Fruit fly (Drosophila melanogaster) whole organism, embryonic: ENCODE measurements around the gene Fic.

Experiments
- Abd-B ChIP-seq: fragments of 200-800 bp; sonication (Bioruptor generic); optimal IDR thresholded peaks from 2 replicates; lab custom pipeline; 2018; ENCODE audit warnings: missing biosample characterization, mild to moderate bottlenecking, missing genetic modification characterization, moderate library complexity
- B-H2 ChIP-seq: fragments of 200-800 bp; sonication (Bioruptor generic); optimal IDR thresholded peaks from 2 replicates; lab custom pipeline; 2018; ENCODE audit warnings: missing biosample characterization, mild to moderate bottlenecking, missing genetic modification characterization
- BEAF-32 ChIP-seq: fragments of 200-800 bp; sonication (Bioruptor generic); optimal IDR thresholded peaks from 3 replicates; lab custom pipeline; 2017; ENCODE audit warnings: missing biosample characterization, missing genetic modification characterization, mild to moderate bottlenecking, moderate library complexity, missing genetic modification reagents
- Bgb ChIP-seq: fragments of 200-800 bp; sonication (Bioruptor generic); IDR thresholded peaks from 2 replicates; pipeline ENCODE4 v1.3.6; 2022; ENCODE audit warnings: missing biosample characterization, missing genetic modification characterization; ENCODE audit not compliant: partially characterized antibody
- C15 ChIP-seq: fragments of 200-800 bp; sonication (Bioruptor generic); IDR thresholded peaks from 3 replicates; pipeline ENCODE4 v1.3.6; 2022; ENCODE audit warnings: missing biosample characterization, missing genetic modification characterization
- CG10321 ChIP-seq: fragments of 200-800 bp; sonication (Bioruptor generic); IDR thresholded peaks from 2 replicates; pipeline ENCODE4 v1.3.6; 2022; ENCODE audit warnings: missing biosample characterization, missing genetic modification characterization
- CG11696 ChIP-seq: fragments of 200-800 bp; sonication (Bioruptor generic); IDR thresholded peaks from 2 replicates; pipeline ENCODE4 v1.3.6; 2022; ENCODE audit warnings: missing biosample characterization, missing genetic modification characterization
- CG12071 ChIP-seq: fragments of 200-800 bp; sonication (Bioruptor generic); optimal IDR thresholded peaks from 3 replicates; lab custom pipeline; 2018; ENCODE audit warnings: missing biosample characterization, mild to moderate bottlenecking, missing genetic modification characterization
- CG12659 ChIP-seq: fragments of 200-800 bp; sonication (Bioruptor generic); optimal IDR thresholded peaks from 3 replicates; lab custom pipeline; 2017; ENCODE audit warnings: mild to moderate bottlenecking, missing biosample characterization, missing genetic modification reagents, missing genetic modification characterization
- CG14441 ChIP-seq: fragments of 200-800 bp; sonication (Bioruptor generic); IDR thresholded peaks from 2 replicates; pipeline ENCODE4 v1.3.6; 2022; ENCODE audit warnings: missing biosample characterization, missing genetic modification characterization
- CG14710 ChIP-seq: fragments of 200-800 bp; sonication (Bioruptor generic); optimal IDR thresholded peaks from 3 replicates; lab custom pipeline; 2019; ENCODE audit warnings: missing biosample characterization, mild to moderate bottlenecking, missing genetic modification characterization, moderate library complexity
- CG16779 ChIP-seq: fragments of 200-800 bp; sonication (Bioruptor generic); IDR thresholded peaks from 2 replicates; pipeline ENCODE4 v1.3.6; 2022; ENCODE audit warnings: missing biosample characterization, missing genetic modification characterization
- CG17186 ChIP-seq: fragments of 200-800 bp; sonication (Bioruptor generic); optimal IDR thresholded peaks from 3 replicates; lab custom pipeline; 2017; ENCODE audit warnings: missing biosample characterization, missing genetic modification reagents, missing genetic modification characterization
- CG1792 ChIP-seq: fragments of 200-800 bp; sonication (Bioruptor generic); optimal IDR thresholded peaks from 2 replicates; lab custom pipeline; 2016; ENCODE audit warnings: missing biosample characterization, missing genetic modification characterization
- CG2116 ChIP-seq: fragments of 200-800 bp; sonication (Bioruptor generic); optimal IDR thresholded peaks from 3 replicates; lab custom pipeline; 2018; ENCODE audit warnings: missing biosample characterization, mild to moderate bottlenecking, missing genetic modification characterization
- CG2889 ChIP-seq: fragments of 200-800 bp; sonication (Bioruptor generic); IDR thresholded peaks from 3 replicates; pipeline ENCODE4 v1.3.6; 2022; ENCODE audit warnings: missing biosample characterization, missing genetic modification characterization
- CG30431 ChIP-seq: fragments of 200-800 bp; sonication (Bioruptor generic); optimal IDR thresholded peaks from 2 replicates; lab custom pipeline; 2017; ENCODE audit warnings: missing biosample characterization, missing genetic modification characterization
- CG34376 ChIP-seq: fragments of 200-800 bp; sonication (Bioruptor generic); optimal IDR thresholded peaks from 2 replicates; lab custom pipeline; 2018; ENCODE audit warnings: missing biosample characterization, mild to moderate bottlenecking, missing genetic modification characterization
- CG34422 ChIP-seq: fragments of 200-800 bp; sonication (Bioruptor generic); IDR thresholded peaks from 3 replicates; pipeline ENCODE4 v1.3.6; 2022; ENCODE audit warnings: missing biosample characterization, missing genetic modification characterization
- CG4617 ChIP-seq: fragments of 200-800 bp; sonication (Bioruptor generic); optimal IDR thresholded peaks from 3 replicates; lab custom pipeline; 2016; ENCODE audit warnings: missing biosample characterization, missing genetic modification characterization, borderline replicate concordance
- CG5953 ChIP-seq: fragments of 200-800 bp; sonication (Bioruptor generic); IDR thresholded peaks from 2 replicates; pipeline ENCODE4 v1.3.6; 2022; ENCODE audit warnings: missing biosample characterization, missing genetic modification characterization
- CG8478 ChIP-seq: fragments of >200 bp; optimal IDR thresholded peaks from 2 replicates; lab custom pipeline; 2018
- CG8924 ChIP-seq: fragments of 200-800 bp; optimal IDR thresholded peaks from 3 replicates; lab custom pipeline; 2019; ENCODE audit warnings: missing biosample characterization, mild to moderate bottlenecking, missing genetic modification characterization, moderate library complexity
- CG9727 ChIP-seq: fragments of 200-800 bp; sonication (Bioruptor generic); optimal IDR thresholded peaks from 3 replicates; lab custom pipeline; 2017; ENCODE audit warnings: missing biosample characterization, mild to moderate bottlenecking, missing genetic modification characterization
- CTCF ChIP-seq: fragments of 200-800 bp; sonication (Bioruptor generic); optimal IDR thresholded peaks from 2 replicates; lab custom pipeline; 2017; ENCODE audit warnings: missing biosample characterization, mild to moderate bottlenecking, missing genetic modification characterization, moderate library complexity
- CoRest ChIP-seq: fragments of 200-800 bp; sonication (Bioruptor generic); optimal IDR thresholded peaks from 3 replicates; lab custom pipeline; 2018; ENCODE audit warnings: missing biosample characterization, mild to moderate bottlenecking, missing genetic modification characterization, moderate library complexity
- Dek ChIP-seq: fragments of 200-800 bp; sonication (Bioruptor generic); optimal IDR thresholded peaks from 3 replicates; lab custom pipeline; 2019; ENCODE audit warnings: missing biosample characterization, mild to moderate bottlenecking, missing genetic modification characterization, moderate library complexity
- Dp ChIP-seq: fragments of 200-800 bp; sonication (Bioruptor generic); optimal IDR thresholded peaks from 2 replicates; lab custom pipeline; 2018; ENCODE audit warnings: missing biosample characterization, mild to moderate bottlenecking, missing genetic modification characterization, moderate library complexity
- ERR ChIP-seq: fragments of 200-800 bp; sonication (Bioruptor generic); optimal IDR thresholded peaks from 2 replicates; lab custom pipeline; 2016; ENCODE audit warnings: missing biosample characterization, missing genetic modification characterization
- Eip74EF ChIP-seq, 2 experiments: fragments of 200-800 bp in 1 of 2; fragments of >200 bp in 1 of 2; sonication (Bioruptor generic) in 1 of 2; optimal IDR thresholded peaks; 2 replicates each; lab custom pipeline; 2017 to 2019; ENCODE audit warnings: missing biosample characterization in 2 of 2, missing genetic modification characterization in 2 of 2, mild to moderate bottlenecking in 1 of 2, moderate library complexity in 1 of 2
- Ets65A ChIP-seq: fragments of 200-800 bp; sonication (Bioruptor generic); peaks from one replicate; lab custom pipeline; 2016; ENCODE audit warnings: missing biosample characterization, missing genetic modification characterization
- Fer3 ChIP-seq: fragments of 200-800 bp; sonication (Bioruptor generic); optimal IDR thresholded peaks from 2 replicates; lab custom pipeline; 2018; ENCODE audit warnings: missing biosample characterization, mild to moderate bottlenecking, missing genetic modification characterization, moderate library complexity
- Hmx ChIP-seq: fragments of 200-800 bp; sonication (Bioruptor generic); optimal IDR thresholded peaks from 2 replicates; lab custom pipeline; 2016; ENCODE audit warnings: missing biosample characterization, missing genetic modification characterization
- NFAT ChIP-seq: fragments of 200-800 bp; sonication (Bioruptor generic); IDR thresholded peaks from 2 replicates; pipeline ENCODE4 v1.3.6; 2022; ENCODE audit warnings: missing biosample characterization, missing genetic modification characterization
- NfI ChIP-seq: fragments of 200-800 bp; sonication (Bioruptor generic); optimal IDR thresholded peaks from 3 replicates; lab custom pipeline; 2018; ENCODE audit warnings: missing biosample characterization, mild to moderate bottlenecking, missing genetic modification characterization, moderate library complexity
- Oaz ChIP-seq: fragments of 200-800 bp; sonication (Bioruptor generic); IDR thresholded peaks from 2 replicates; pipeline ENCODE4 v1.3.6; 2022; ENCODE audit warnings: missing biosample characterization, missing genetic modification characterization
- Stat92E ChIP-seq, 3 experiments: fragments of >200 bp in 2 of 3; fragments of 200-800 bp in 1 of 3; sonication (Bioruptor generic) in 1 of 3; optimal IDR thresholded peaks; 2 replicates each; lab custom pipeline; 2017 to 2019; ENCODE audit warnings: missing biosample characterization in 3 of 3, missing genetic modification characterization in 3 of 3, mild to moderate bottlenecking in 1 of 3, moderate library complexity in 1 of 3
- Vsx1 ChIP-seq: fragments of 200-800 bp; sonication (Bioruptor generic); optimal IDR thresholded peaks from 2 replicates; lab custom pipeline; 2017; ENCODE audit warnings: missing biosample characterization, mild to moderate bottlenecking, missing genetic modification characterization, missing genetic modification reagents
- btn ChIP-seq: fragments of 200-800 bp; sonication (Bioruptor generic); optimal IDR thresholded peaks from 2 replicates; lab custom pipeline; 2016; ENCODE audit warnings: missing biosample characterization, missing genetic modification characterization
- cas ChIP-seq: fragments of 200-800 bp; sonication (Bioruptor generic); IDR thresholded peaks from 2 replicates; pipeline ENCODE4 v1.3.6; 2022; ENCODE audit warnings: missing biosample characterization, missing genetic modification characterization
- chinmo ChIP-seq: fragments of 200-800 bp; sonication (Bioruptor generic); IDR thresholded peaks from 4 replicates; pipeline ENCODE4 v1.3.6; 2022; ENCODE audit warnings: missing biosample characterization, missing genetic modification characterization; ENCODE audit not compliant: partially characterized antibody
- dati ChIP-seq: fragments of 200-800 bp; sonication (Bioruptor generic); IDR thresholded peaks from 2 replicates; pipeline ENCODE4 v1.3.6; 2022; ENCODE audit warnings: missing biosample characterization, missing genetic modification characterization
- disco-r ChIP-seq: fragments of 200-800 bp; sonication (Bioruptor generic); optimal IDR thresholded peaks from 2 replicates; lab custom pipeline; 2016; ENCODE audit warnings: missing biosample characterization, missing genetic modification characterization
- ftz-f1 ChIP-seq: fragments of 200-800 bp; sonication (Bioruptor generic); optimal IDR thresholded peaks from 2 replicates; lab custom pipeline; 2016; ENCODE audit warnings: missing biosample characterization, missing genetic modification characterization
- grau ChIP-seq: fragments of 200-800 bp; optimal IDR thresholded peaks from 3 replicates; lab custom pipeline; 2019; ENCODE audit warnings: missing biosample characterization, mild to moderate bottlenecking, missing genetic modification characterization, moderate library complexity
- gsb-n ChIP-seq: fragments of 200-800 bp; sonication (Bioruptor generic); optimal IDR thresholded peaks from 3 replicates; lab custom pipeline; 2018; ENCODE audit warnings: missing biosample characterization, mild to moderate bottlenecking, missing genetic modification characterization
- pros ChIP-seq: fragments of 200-800 bp; sonication (Bioruptor generic); optimal IDR thresholded peaks from 3 replicates; lab custom pipeline; 2019; ENCODE audit warnings: missing biosample characterization, mild to moderate bottlenecking, missing genetic modification characterization, moderate library complexity
- pzg ChIP-seq: fragments of 200-800 bp; sonication (Bioruptor generic); optimal IDR thresholded peaks from 3 replicates; lab custom pipeline; 2018; ENCODE audit warnings: missing biosample characterization, mild to moderate bottlenecking, missing genetic modification characterization, moderate library complexity
- sr ChIP-seq: fragments of 200-800 bp; sonication (Bioruptor generic); IDR thresholded peaks from 3 replicates; pipeline ENCODE4 v1.3.6; 2022; ENCODE audit warnings: missing biosample characterization, missing genetic modification characterization
- tio ChIP-seq: fragments of 200-800 bp; sonication (Bioruptor generic); optimal IDR thresholded peaks from 2 replicates; lab custom pipeline; 2017; ENCODE audit warnings: missing biosample characterization, missing genetic modification characterization, inconsistent platforms
- trem ChIP-seq: fragments of 200-800 bp; optimal IDR thresholded peaks from 3 replicates; lab custom pipeline; 2019; ENCODE audit warnings: missing biosample characterization, mild to moderate bottlenecking, missing genetic modification characterization, moderate library complexity
- vvl ChIP-seq: fragments of 200-800 bp; sonication (Bioruptor generic); IDR thresholded peaks from 2 replicates; pipeline ENCODE4 v1.3.6; 2022; ENCODE audit warnings: missing biosample characterization, missing genetic modification characterization

Fic gene

dm6 chr2L:6448334-6448703, 24.2 kb downstream of the Fic start, which contains the start of gene Acox3 (continued):
- no peak for TF ChIP-seq Eip74EF (GFP tag; optimal IDR thresholded peaks at IDR 0.05; lab: Kevin White, UChicago)
- TF ChIP-seq CG34422 (GFP tag; lab: Robert Waterston, UW) = no peak
- TF ChIP-seq tio (GFP tag; lab: Kevin White, UChicago) = no peak
- peak; percentile 24 for TF ChIP-seq CG8924
- TF ChIP-seq C15 (GFP tag; lab: Robert Waterston, UW) = no peak
- TF ChIP-seq CG11696 (GFP tag; lab: Robert Waterston, UW) = no peak
- no peak for TF ChIP-seq CG5953 (GFP tag; lab: Robert Waterston, UW)
- peak; percentile 17 for TF ChIP-seq Dek
- TF ChIP-seq disco-r = no peak
- no peak for TF ChIP-seq Oaz (GFP tag; lab: Robert Waterston, UW)
- peak; percentile 14 for TF ChIP-seq CG4617 (GFP tag; lab: Kevin White, UChicago)
- TF ChIP-seq trem (tag; lab: Kevin White, UChicago) = peak; percentile 68
- peak; percentile 35 for TF ChIP-seq CTCF (GFP tag; lab: Kevin White, UChicago)
- peak; percentile 26 for TF ChIP-seq CG2116
- no peak for TF ChIP-seq pros
- TF ChIP-seq Vsx1 (GFP tag; lab: Kevin White, UChicago) = peak; percentile 2
- TF ChIP-seq Dp (GFP tag; lab: Kevin White, UChicago) = peak; percentile 97
- TF ChIP-seq chinmo (GFP tag; lab: Robert Waterston, UW) = no peak
- TF ChIP-seq cas (GFP tag; lab: Robert Waterston, UW) = no peak
- no peak for TF ChIP-seq NfI (GFP tag; lab: Kevin White, UChicago)
- TF ChIP-seq CG34376 (GFP tag; lab: Kevin White, UChicago) = no peak
- TF ChIP-seq CG17186 (GFP tag; lab: Kevin White, UChicago) = no peak
- peak; percentile 41 for TF ChIP-seq pzg (GFP tag; lab: Kevin White, UChicago)
- TF ChIP-seq CG8478 (lab: Kevin White, UChicago) = no peak
- TF ChIP-seq CG14710 (tag; lab: Kevin White, UChicago) = peak; percentile 59
- TF ChIP-seq grau (tag; lab: Kevin White, UChicago) = peak; percentile 8
- TF ChIP-seq ftz-f1 (GFP tag; lab: Kevin White, UChicago) = no peak
- TF ChIP-seq B-H2 (GFP tag; lab: Kevin White, UChicago) = no peak
- no peak for TF ChIP-seq NFAT (GFP tag; lab: Robert Waterston, UW)

- TF ChIP-seq CG12071 (GFP tag; lab: Kevin White, UChicago) (no peak), CG11696 (GFP tag; lab: Robert Waterston, UW) (no peak), ERR (GFP tag; lab: Kevin White, UChicago) (no peak), Fer3 (no peak), CG1792 (GFP tag; lab: Kevin White, UChicago) (no peak), CG10321 (GFP tag; lab: Robert Waterston, UW) (no peak), dati (GFP tag; lab: Robert Waterston, UW) (no peak), CG16779 (GFP tag; lab: Robert Waterston, UW) (no peak), Bgb (0 out of 2 replicates have a peak, but pooled peaks have one; percentile 10), btn (no peak), CG12659 (GFP tag; lab: Kevin White, UChicago) (no peak), Abd-B (GFP tag; lab: Kevin White, UChicago) (no peak), CG14441 (no peak), CoRest (tag; lab: Kevin White, UChicago) (no peak), Hmx (GFP tag; lab: Kevin White, UChicago) (no peak), Stat92E (GFP tag; optimal IDR thresholded peaks at IDR 0.05; lab: Kevin White, UChicago) (no peak), gsb-n (tag; lab: Kevin White, UChicago) (no peak), BEAF-32 (GFP tag; lab: Kevin White, UChicago) (no peak), sr (GFP tag; lab: Robert Waterston, UW) (no peak), CG30431 (no peak), CG9727 (no peak), vvl (GFP tag; lab: Robert Waterston, UW) (no peak), Ets65A (peak; percentile 89), CG2889 (GFP tag; lab: Robert Waterston, UW) (no peak)
Observed at dm6 chr2L:6449753-6450152, 25.6 kb downstream of the Fic start.
